Worm (Caenorhabditis elegans) whole organism, L2 larva: Measurements from ENCODE around the gene C30G7.4.
A peak's percentile ranks its signal among the peaks of the same experiment; 100 is the strongest.

ENCODE experiments used
- C34F6.9 ChIP-seq: fragments of 150-350 bp; optimal IDR thresholded peaks from 2 replicates; lab custom pipeline; 2014; ENCODE audit warnings: missing biosample characterization, missing genetic modification characterization
- F13H6.1 ChIP-seq: sonication (generic microtip); optimal IDR thresholded peaks from 2 replicates; lab custom pipeline; 2016; ENCODE audit warnings: missing genetic modification characterization, missing compliant biosample characterization
- Y55F3AM.14 ChIP-seq: fragments of 200-800 bp; sonication (Bioruptor generic); optimal IDR thresholded peaks from 2 replicates; lab custom pipeline; 2018; ENCODE audit warnings: mild to moderate bottlenecking, missing genetic modification characterization, missing compliant biosample characterization
- ZK546.5 ChIP-seq: sonication (generic microtip); optimal IDR thresholded peaks from 2 replicates; lab custom pipeline; 2017; ENCODE audit warnings: missing biosample characterization, missing genetic modification characterization
- aly-2 ChIP-seq: fragments of 150-350 bp; optimal IDR thresholded peaks from 2 replicates; lab custom pipeline; 2014; ENCODE audit warnings: missing biosample characterization, missing genetic modification characterization
- ama-1 ChIP-seq: fragments of 150-350 bp; optimal IDR thresholded peaks from 2 replicates; lab custom pipeline; 2018; ENCODE audit warnings: inconsistent platforms
- ceh-16 ChIP-seq: fragments of 150-350 bp; optimal IDR thresholded peaks from 2 replicates; lab custom pipeline; 2014; ENCODE audit warnings: missing biosample characterization, missing genetic modification characterization
- crh-2 ChIP-seq: sonication (generic microtip); optimal IDR thresholded peaks from 2 replicates; lab custom pipeline; 2017; ENCODE audit warnings: missing biosample characterization, missing genetic modification characterization
- dmd-4 ChIP-seq: sonication (generic microtip); optimal IDR thresholded peaks from 2 replicates; lab custom pipeline; 2017; ENCODE audit warnings: missing biosample characterization, missing genetic modification characterization
- elt-3 ChIP-seq: sonication (generic microtip); optimal IDR thresholded peaks from 2 replicates; lab custom pipeline; 2017; ENCODE audit warnings: missing biosample characterization, missing genetic modification characterization
- fos-1 ChIP-seq: fragments of 150-350 bp; optimal IDR thresholded peaks from 2 replicates; lab custom pipeline; 2014; ENCODE audit warnings: missing biosample characterization, missing genetic modification characterization
- gmeb-1 ChIP-seq: fragments of 150-350 bp; optimal IDR thresholded peaks from 2 replicates; lab custom pipeline; 2014; ENCODE audit warnings: missing biosample characterization, missing genetic modification characterization
- lin-11 ChIP-seq: fragments of 150-350 bp; sonication (generic microtip); optimal IDR thresholded peaks from 2 replicates; lab custom pipeline; 2014; ENCODE audit warnings: missing biosample characterization, missing genetic modification characterization, inconsistent platforms, mixed read lengths
- lin-13 ChIP-seq: fragments of 150-350 bp; optimal IDR thresholded peaks from 2 replicates; lab custom pipeline; 2014; ENCODE audit warnings: missing biosample characterization, missing genetic modification reagents, missing genetic modification characterization
- lsy-2 ChIP-seq, 2 experiments: fragments of 150-350 bp in 1 of 2; sonication (generic microtip) in 1 of 2; optimal IDR thresholded peaks; 2 replicates each; lab custom pipeline; 2014 to 2017; ENCODE audit warnings: missing biosample characterization in 2 of 2, missing genetic modification characterization in 2 of 2
- mab-5 ChIP-seq: fragments of 150-350 bp; optimal IDR thresholded peaks from 2 replicates; lab custom pipeline; 2014; ENCODE audit warnings: missing biosample characterization, missing genetic modification characterization
- mdl-1 ChIP-seq, 2 experiments: fragments of 150-350 bp in 1 of 2; sonication (generic microtip) in 1 of 2; optimal IDR thresholded peaks; 2 replicates each; lab custom pipeline; 2017; ENCODE audit warnings: missing biosample characterization in 2 of 2, missing genetic modification characterization in 2 of 2
- nhr-10 ChIP-seq: sonication (generic microtip); optimal IDR thresholded peaks from 2 replicates; lab custom pipeline; 2017; ENCODE audit warnings: missing biosample characterization, missing genetic modification characterization
- nhr-129 ChIP-seq: fragments of 150-350 bp; optimal IDR thresholded peaks from 2 replicates; lab custom pipeline; 2014; ENCODE audit warnings: missing biosample characterization, missing genetic modification characterization
- nhr-21 ChIP-seq: fragments of 150-350 bp; optimal IDR thresholded peaks from 2 replicates; lab custom pipeline; 2014; ENCODE audit warnings: missing biosample characterization, missing genetic modification characterization
- nhr-237 ChIP-seq: fragments of 150-350 bp; optimal IDR thresholded peaks from 2 replicates; lab custom pipeline; 2014; ENCODE audit warnings: missing biosample characterization, missing genetic modification characterization
- nhr-25 ChIP-seq: fragments of 150-350 bp; sonication (generic microtip); optimal IDR thresholded peaks from 3 replicates; lab custom pipeline; 2014; ENCODE audit warnings: missing biosample characterization, missing genetic modification characterization
- nhr-6 ChIP-seq: fragments of 150-350 bp; optimal IDR thresholded peaks from 2 replicates; lab custom pipeline; 2014; ENCODE audit warnings: missing biosample characterization, missing genetic modification characterization
- nhr-77 ChIP-seq: fragments of 150-350 bp; optimal IDR thresholded peaks from 2 replicates; lab custom pipeline; 2014; ENCODE audit warnings: missing biosample characterization, missing genetic modification characterization
- peb-1 ChIP-seq: fragments of 150-350 bp; optimal IDR thresholded peaks from 2 replicates; lab custom pipeline; 2014; ENCODE audit warnings: missing biosample characterization, missing genetic modification characterization
- sem-4 ChIP-seq: fragments of 150-350 bp; optimal IDR thresholded peaks from 2 replicates; lab custom pipeline; 2014; ENCODE audit warnings: missing biosample characterization, missing genetic modification reagents, missing genetic modification characterization
- sma-9 ChIP-seq, 2 experiments: fragments of 150-350 bp in 1 of 2; sonication (generic microtip) in 1 of 2; optimal IDR thresholded peaks; 2 replicates each; lab custom pipeline; 2014 to 2016; ENCODE audit warnings: missing genetic modification characterization in 2 of 2, mild to moderate bottlenecking in 1 of 2, missing biosample characterization in 1 of 2, missing compliant biosample characterization in 1 of 2, missing genetic modification reagents in 1 of 2, moderate library complexity in 1 of 2
- snpc-4 ChIP-seq: fragments of 150-350 bp; optimal IDR thresholded peaks from 2 replicates; lab custom pipeline; 2014; ENCODE audit warnings: missing biosample characterization, missing genetic modification characterization
- unc-39 ChIP-seq: fragments of 150-350 bp; optimal IDR thresholded peaks from 2 replicates; lab custom pipeline; 2014; ENCODE audit warnings: missing biosample characterization, missing genetic modification characterization
- unc-55 ChIP-seq: fragments of 150-350 bp; sonication (generic microtip); optimal IDR thresholded peaks from 3 replicates; lab custom pipeline; 2014; ENCODE audit warnings: missing biosample characterization, missing genetic modification reagents, missing genetic modification characterization
- zag-1 ChIP-seq: fragments of 150-350 bp; optimal IDR thresholded peaks from 2 replicates; lab custom pipeline; 2014; ENCODE audit warnings: missing biosample characterization, missing genetic modification characterization
- ztf-1 ChIP-seq: fragments of 200-800 bp; sonication (Bioruptor generic); conservative IDR thresholded peaks from 2 replicates; pipeline ENCODE4 v1.3.6; 2022; ENCODE audit warnings: missing genetic modification characterization, missing compliant biosample characterization
- ztf-11 ChIP-seq: sonication (generic microtip); optimal IDR thresholded peaks from 2 replicates; lab custom pipeline; 2017; ENCODE audit warnings: missing biosample characterization, missing genetic modification characterization

C30G7.4 gene

ce11 chrV:14933450-14934218 is 13.3 kb downstream of the C30G7.4 start:
- TF ChIP-seq mab-5, result no peak
- no peak for TF ChIP-seq nhr-6 (tag; lab: Kevin White, UChicago)
- no peak for TF ChIP-seq peb-1 (tag; lab: Kevin White, UChicago)
- TF ChIP-seq mdl-1 (tag; optimal IDR thresholded peaks at IDR 0.05; lab: Kevin White, UChicago), result no peak
- TF ChIP-seq unc-39 (tag; lab: Kevin White, UChicago), result no peak
- TF ChIP-seq ceh-16 (tag; lab: Kevin White, UChicago), result no peak
- no peak for TF ChIP-seq fos-1
- no peak for TF ChIP-seq zag-1 (tag; lab: Kevin White, UChicago)
- no peak for TF ChIP-seq nhr-77 (tag; lab: Kevin White, UChicago)
- no peak for TF ChIP-seq ztf-1
- no peak for TF ChIP-seq ZK546.5
- TF ChIP-seq sma-9 (GFP tag; optimal IDR thresholded peaks at IDR 0.05; lab: Kevin White, UChicago), result no peak
- TF ChIP-seq sma-9 (tag; optimal IDR thresholded peaks at IDR 0.05; lab: Kevin White, UChicago), result no peak
- TF ChIP-seq aly-2 (tag; lab: Kevin White, UChicago), result no peak
- TF ChIP-seq nhr-129 (tag; lab: Kevin White, UChicago), result no peak
- TF ChIP-seq gmeb-1 (tag; lab: Kevin White, UChicago), result no peak
- no peak for TF ChIP-seq snpc-4 (tag; lab: Kevin White, UChicago)
- TF ChIP-seq ama-1 (lab: Kevin White, UChicago), result no peak
- TF ChIP-seq, all 48 proteins: peak for 0

- TF ChIP-seq nhr-129 (tag; lab: Kevin White, UChicago) (peak; percentile 44), lin-11 (tag; lab: Kevin White, UChicago) (no peak), unc-55 (GFP tag; lab: Kevin White, UChicago) (peak; percentile 93), lsy-2 (tag; optimal IDR thresholded peaks at IDR 0.05; lab: Kevin White, UChicago) (peak in 1 of 2 experiments; percentile 31), F13H6.1 (tag; lab: Kevin White, UChicago) (peak; percentile 7), crh-2 (tag; lab: Kevin White, UChicago) (peak; percentile 46), C34F6.9 (peak; percentile 70), gmeb-1 (tag; lab: Kevin White, UChicago) (no peak), Y55F3AM.14 (GFP tag; lab: Kevin White, UChicago) (peak; percentile 3), snpc-4 (tag; lab: Kevin White, UChicago) (no peak)
These were observed 16.8 kb downstream of the C30G7.4 start for ce11 chrV:14930168-14930567.

- TF ChIP-seq ceh-16 (tag; lab: Kevin White, UChicago) (no peak), nhr-25 (tag; lab: Kevin White, UChicago) (no peak), dmd-4 (tag; lab: Kevin White, UChicago) (no peak), crh-2 (tag; lab: Kevin White, UChicago) (no peak), ZK546.5 (no peak), nhr-77 (tag; lab: Kevin White, UChicago) (no peak), lin-13 (no peak), ztf-11 (tag; lab: Kevin White, UChicago) (no peak), nhr-10 (no peak), snpc-4 (tag; lab: Kevin White, UChicago) (no peak), nhr-237 (tag; lab: Kevin White, UChicago) (no peak), lsy-2 (tag; optimal IDR thresholded peaks at IDR 0.05; lab: Kevin White, UChicago) (no peak), F13H6.1 (tag; lab: Kevin White, UChicago) (no peak), nhr-21 (tag; lab: Kevin White, UChicago) (no peak), sem-4 (tag; lab: Kevin White, UChicago) (no peak), sma-9 (GFP tag; optimal IDR thresholded peaks at IDR 0.05; lab: Kevin White, UChicago) (no peak), sma-9 (tag; optimal IDR thresholded peaks at IDR 0.05; lab: Kevin White, UChicago) (no peak), unc-55 (GFP tag; lab: Kevin White, UChicago) (no peak), lin-11 (tag; lab: Kevin White, UChicago) (no peak), nhr-6 (tag; lab: Kevin White, UChicago) (no peak)
These were observed 18.7 kb downstream of the C30G7.4 start, which contains the start of gene srg-55 for ce11 chrV:14928248-14928647. Gene srg-55 (minus strand): TSS chrV:14928348.

- TF ChIP-seq mdl-1 (tag; optimal IDR thresholded peaks at IDR 0.05; lab: Kevin White, UChicago), result no peak
- TF ChIP-seq elt-3 (tag; lab: Kevin White, UChicago), result no peak
- TF ChIP-seq nhr-25 (tag; lab: Kevin White, UChicago), result no peak
- no peak for TF ChIP-seq dmd-4 (tag; lab: Kevin White, UChicago)
- no peak for TF ChIP-seq gmeb-1 (tag; lab: Kevin White, UChicago)
- no peak for TF ChIP-seq nhr-237 (tag; lab: Kevin White, UChicago)
- no peak for TF ChIP-seq nhr-77 (tag; lab: Kevin White, UChicago)
These were observed 22.8 kb downstream of the C30G7.4 start, which contains the start of gene srg-54 for ce11 chrV:14924104-14924503. Gene srg-54 (minus strand): TSS chrV:14924204.
